Fruit fly (Drosophila melanogaster) whole organism, adult: ENCODE measurements around the gene lark.

ENCODE experiments used
- CG12768 ChIP-seq: fragments of 200-800 bp; sonication (Bioruptor generic); optimal IDR thresholded peaks from 2 replicates; lab custom pipeline; 2017; ENCODE audit warnings: missing biosample characterization, missing genetic modification characterization, mild to moderate bottlenecking, moderate library complexity, missing genetic modification reagents
- CG33017 ChIP-seq: fragments of 200-800 bp; sonication (Bioruptor generic); optimal IDR thresholded peaks from 2 replicates; lab custom pipeline; 2018; ENCODE audit warnings: missing biosample characterization, mild to moderate bottlenecking, missing genetic modification characterization, moderate library complexity
- CG7045 ChIP-seq: fragments of 200-800 bp; sonication (Bioruptor generic); optimal IDR thresholded peaks from 2 replicates; lab custom pipeline; 2017; ENCODE audit warnings: missing biosample characterization, mild to moderate bottlenecking, missing genetic modification characterization
- Mnt ChIP-seq: fragments of 200-800 bp; sonication (Bioruptor generic); optimal IDR thresholded peaks from 2 replicates; lab custom pipeline; 2016; ENCODE audit warnings: missing biosample characterization, mild to moderate bottlenecking, missing genetic modification characterization
- kay ChIP-seq: fragments of 200-800 bp; sonication (Bioruptor generic); peaks from one replicate; lab custom pipeline; 2016; ENCODE audit warnings: missing biosample characterization, missing genetic modification characterization, borderline replicate concordance
- pad ChIP-seq: fragments of 200-800 bp; sonication (Bioruptor generic); optimal IDR thresholded peaks from 3 replicates; lab custom pipeline; 2017; ENCODE audit warnings: missing biosample characterization, missing genetic modification characterization, mild to moderate bottlenecking, moderate library complexity, missing genetic modification reagents

DNA sequence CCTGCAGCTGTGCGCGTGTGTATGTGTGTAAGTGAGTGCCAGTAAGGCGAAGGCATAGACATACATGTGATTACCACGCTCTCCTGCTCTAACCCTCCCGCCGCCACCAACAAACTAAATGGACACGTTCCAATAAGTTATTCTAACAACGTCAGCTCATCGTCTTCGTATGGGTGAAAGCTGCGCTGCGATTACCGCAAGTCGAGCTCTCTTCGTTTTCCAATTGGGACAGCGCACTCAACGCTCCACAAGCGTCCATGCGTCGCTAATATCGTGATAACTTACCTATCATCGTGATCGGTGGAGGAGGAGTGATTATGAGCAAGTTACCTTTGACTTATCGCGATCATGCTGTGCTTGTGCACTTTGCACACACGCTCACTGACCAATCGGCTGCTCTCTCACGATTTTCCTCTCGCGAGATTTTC, 22.0 kb downstream of the lark start:
- peak; percentile 57 for TF ChIP-seq pad (GFP tag; lab: Kevin White, UChicago)
- TF ChIP-seq CG33017 (tag; lab: Kevin White, UChicago): peak; percentile 70
- peak; percentile 93 for TF ChIP-seq Mnt (GFP tag; lab: Kevin White, UChicago)
- peak; percentile 32 for TF ChIP-seq CG7045 (GFP tag; lab: Kevin White, UChicago)
- no peak for TF ChIP-seq kay (GFP tag; lab: Kevin White, UChicago)
- TF ChIP-seq CG12768 (GFP tag; lab: Kevin White, UChicago): peak; percentile 71
